Worm (Caenorhabditis elegans): Measurements from ENCODE around the gene nlp-36.

DNA sequence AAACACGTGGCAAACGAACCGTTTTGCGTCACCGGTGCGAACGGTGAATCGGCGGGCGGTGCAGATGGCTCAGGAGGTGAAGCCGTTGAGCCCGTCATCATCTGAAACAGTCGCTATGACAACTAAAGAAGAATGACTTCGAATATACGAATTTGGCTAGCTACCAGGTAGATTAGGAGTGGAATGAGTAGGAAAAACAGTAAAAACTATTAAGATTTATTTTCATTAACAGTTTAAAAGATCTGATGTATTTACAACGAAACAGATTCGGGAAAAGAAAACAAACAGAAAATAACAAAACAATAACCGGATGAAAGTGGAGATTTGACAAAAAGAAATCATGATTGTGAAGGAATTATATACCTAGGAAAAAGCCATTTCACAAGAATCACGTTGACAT is 34.6 kb upstream of the nlp-36 start, which contains the start of gene F54C8.7:
- TF ChIP-seq blmp-1 (tag; optimal IDR thresholded peaks at IDR 0.05) (no peak), ham-2 (GFP tag; optimal IDR thresholded peaks at IDR 0.05) (no peak), hlh-1 (tag; optimal IDR thresholded peaks at IDR 0.05) (no peak), mep-1 (tag; optimal IDR thresholded peaks at IDR 0.05) (no peak), nhr-237 (tag; optimal IDR thresholded peaks at IDR 0.05) (no peak), ztf-11 (tag; optimal IDR thresholded peaks at IDR 0.05) (no peak), M03D4.4 (tag; optimal IDR thresholded peaks at IDR 0.05) (no peak)

Data from whole organism, mixed stage, embryonic.